Fruit fly (Drosophila melanogaster) whole organism, embryonic: Measurements from ENCODE around the gene CG5068.

Source experiments
- Abd-B ChIP-seq: fragments of 200-800 bp; sonication (Bioruptor generic); optimal IDR thresholded peaks from 2 replicates; lab custom pipeline; 2018; ENCODE audit warnings: missing biosample characterization, mild to moderate bottlenecking, missing genetic modification characterization, moderate library complexity
- BtbVII ChIP-seq: fragments of 200-800 bp; sonication (Bioruptor generic); optimal IDR thresholded peaks from 3 replicates; lab custom pipeline; 2017; ENCODE audit warnings: missing biosample characterization, mild to moderate bottlenecking, missing genetic modification characterization
- CG10321 ChIP-seq: fragments of 200-800 bp; sonication (Bioruptor generic); IDR thresholded peaks from 2 replicates; pipeline ENCODE4 v1.3.6; 2022; ENCODE audit warnings: missing biosample characterization, missing genetic modification characterization
- CG10565 ChIP-seq: fragments of 200-800 bp; sonication (Bioruptor generic); optimal IDR thresholded peaks from 3 replicates; lab custom pipeline; 2016; ENCODE audit warnings: missing biosample characterization, mild to moderate bottlenecking, missing genetic modification characterization
- CG12659 ChIP-seq: fragments of 200-800 bp; sonication (Bioruptor generic); optimal IDR thresholded peaks from 3 replicates; lab custom pipeline; 2017; ENCODE audit warnings: mild to moderate bottlenecking, missing biosample characterization, missing genetic modification reagents, missing genetic modification characterization
- CG14667 ChIP-seq: fragments of 200-800 bp; sonication (Bioruptor generic); IDR thresholded peaks from 2 replicates; pipeline ENCODE4 v1.3.6; 2022; ENCODE audit warnings: missing biosample characterization, missing genetic modification characterization
- CG1792 ChIP-seq: fragments of 200-800 bp; sonication (Bioruptor generic); optimal IDR thresholded peaks from 2 replicates; lab custom pipeline; 2016; ENCODE audit warnings: missing biosample characterization, missing genetic modification characterization
- CG18011 ChIP-seq: fragments of 200-800 bp; sonication (Bioruptor generic); optimal IDR thresholded peaks from 2 replicates; lab custom pipeline; 2017; ENCODE audit warnings: missing biosample characterization, missing genetic modification characterization, mild to moderate bottlenecking, moderate library complexity, missing genotype
- CG18476 ChIP-seq: fragments of 200-800 bp; sonication (Bioruptor generic); optimal IDR thresholded peaks from 2 replicates; lab custom pipeline; 2016; ENCODE audit warnings: missing biosample characterization, mild to moderate bottlenecking, missing genetic modification characterization
- CG3065 ChIP-seq: fragments of 200-800 bp; sonication (Bioruptor generic); optimal IDR thresholded peaks from 2 replicates; lab custom pipeline; 2016; ENCODE audit warnings: missing biosample characterization, missing genetic modification characterization
- CG32767 ChIP-seq: fragments of 200-800 bp; sonication (Bioruptor generic); IDR thresholded peaks from 2 replicates; pipeline ENCODE4 v1.3.6; 2022; ENCODE audit warnings: missing biosample characterization, missing genetic modification characterization
- CG3995 ChIP-seq: fragments of 200-800 bp; sonication (Bioruptor generic); optimal IDR thresholded peaks from 3 replicates; lab custom pipeline; 2016; ENCODE audit warnings: missing biosample characterization, missing genetic modification characterization
- CG5180 ChIP-seq: fragments of 200-800 bp; sonication (Bioruptor generic); optimal IDR thresholded peaks from 3 replicates; lab custom pipeline; 2017; ENCODE audit warnings: missing biosample characterization, missing genetic modification characterization, mild to moderate bottlenecking, moderate library complexity, missing genetic modification reagents
- CG8478 ChIP-seq: fragments of >200 bp; optimal IDR thresholded peaks from 2 replicates; lab custom pipeline; 2018
- CG9932 ChIP-seq: fragments of 200-800 bp; sonication (Bioruptor generic); IDR thresholded peaks from 2 replicates; pipeline ENCODE4 v1.3.6; 2022; ENCODE audit warnings: missing biosample characterization, missing genetic modification characterization
- CHES-1-like ChIP-seq: fragments of 200-800 bp; sonication (Bioruptor generic); optimal IDR thresholded peaks from 2 replicates; lab custom pipeline; 2016; ENCODE audit warnings: missing biosample characterization, missing genetic modification characterization
- Camta ChIP-seq: fragments of 200-800 bp; sonication (Bioruptor generic); optimal IDR thresholded peaks from 2 replicates; lab custom pipeline; 2016; ENCODE audit warnings: missing biosample characterization, missing genetic modification characterization
- Dip2 ChIP-seq: fragments of 200-800 bp; sonication (Bioruptor generic); IDR thresholded peaks from 2 replicates; pipeline ENCODE4 v1.3.6; 2022; ENCODE audit warnings: missing biosample characterization, missing genetic modification characterization
- Eip74EF ChIP-seq, 2 experiments: fragments of 200-800 bp in 1 of 2; fragments of >200 bp in 1 of 2; sonication (Bioruptor generic) in 1 of 2; optimal IDR thresholded peaks; 2 replicates each; lab custom pipeline; 2017 to 2019; ENCODE audit warnings: missing biosample characterization in 2 of 2, missing genetic modification characterization in 2 of 2, mild to moderate bottlenecking in 1 of 2, moderate library complexity in 1 of 2
- Ets97D ChIP-seq: fragments of 200-800 bp; sonication (Bioruptor generic); optimal IDR thresholded peaks from 3 replicates; lab custom pipeline; 2016; ENCODE audit warnings: missing biosample characterization, missing genetic modification characterization
- Fer1 ChIP-seq: fragments of 200-800 bp; sonication (Bioruptor generic); optimal IDR thresholded peaks from 2 replicates; lab custom pipeline; 2017; ENCODE audit warnings: missing biosample characterization, mild to moderate bottlenecking, missing genetic modification characterization
- GATAe ChIP-seq: fragments of 200-800 bp; sonication (Bioruptor generic); conservative IDR thresholded peaks from 2 replicates; pipeline ENCODE4 v1.3.6; 2022; ENCODE audit warnings: missing biosample characterization, missing genetic modification characterization
- Gsc ChIP-seq: fragments of 200-800 bp; sonication (Bioruptor generic); IDR thresholded peaks from 2 replicates; pipeline ENCODE4 v1.3.6; 2022; ENCODE audit warnings: missing biosample characterization, missing genetic modification characterization
- Hr3 ChIP-seq: fragments of 200-800 bp; sonication (Bioruptor generic); optimal IDR thresholded peaks from 3 replicates; lab custom pipeline; 2016; ENCODE audit warnings: missing biosample characterization, missing genetic modification characterization
- Poxn ChIP-seq: fragments of 200-800 bp; sonication (Bioruptor generic); IDR thresholded peaks from 2 replicates; pipeline ENCODE4 v1.3.6; 2022; ENCODE audit warnings: missing biosample characterization, missing genetic modification characterization
- Side ChIP-seq: fragments of 200-800 bp; sonication (Bioruptor generic); optimal IDR thresholded peaks from 2 replicates; lab custom pipeline; 2016; ENCODE audit warnings: missing biosample characterization, missing genetic modification characterization
- Taf1 ChIP-seq: fragments of 200-800 bp; sonication (Bioruptor generic); IDR thresholded peaks from 2 replicates; pipeline ENCODE4 v1.3.6; 2022; ENCODE audit warnings: missing biosample characterization, missing genetic modification characterization
- ac ChIP-seq: fragments of 200-800 bp; sonication (Bioruptor generic); optimal IDR thresholded peaks from 3 replicates; lab custom pipeline; 2017; ENCODE audit warnings: missing biosample characterization, mild to moderate bottlenecking, missing genetic modification characterization
- ato ChIP-seq: fragments of 200-800 bp; sonication (Bioruptor generic); IDR thresholded peaks from 2 replicates; pipeline ENCODE4 v1.3.6; 2022; ENCODE audit warnings: missing biosample characterization, missing genetic modification characterization; ENCODE audit not compliant: partially characterized antibody
- fd64A ChIP-seq: fragments of 200-800 bp; sonication (Bioruptor generic); optimal IDR thresholded peaks from 3 replicates; lab custom pipeline; 2018; ENCODE audit warnings: missing biosample characterization, mild to moderate bottlenecking, missing genetic modification characterization
- fru ChIP-seq: fragments of >200 bp; optimal IDR thresholded peaks from 2 replicates; lab custom pipeline; 2017
- ftz-f1 ChIP-seq: fragments of 200-800 bp; sonication (Bioruptor generic); optimal IDR thresholded peaks from 2 replicates; lab custom pipeline; 2016; ENCODE audit warnings: missing biosample characterization, missing genetic modification characterization
- gce ChIP-seq: fragments of 200-800 bp; sonication (Bioruptor generic); IDR thresholded peaks from 3 replicates; pipeline ENCODE4 v1.3.6; 2022; ENCODE audit warnings: missing biosample characterization, missing genetic modification characterization
- ham ChIP-seq: fragments of 200-800 bp; sonication (Bioruptor generic); IDR thresholded peaks from 2 replicates; pipeline ENCODE4 v1.3.6; 2022; ENCODE audit warnings: missing biosample characterization, missing genetic modification characterization
- hbn ChIP-seq: fragments of 200-800 bp; sonication (Bioruptor generic); IDR thresholded peaks from 2 replicates; pipeline ENCODE4 v1.3.6; 2022; ENCODE audit warnings: missing biosample characterization, missing genetic modification characterization; ENCODE audit not compliant: partially characterized antibody
- jigr1 ChIP-seq: fragments of 200-800 bp; sonication (Bioruptor generic); IDR thresholded peaks from 3 replicates; pipeline ENCODE4 v1.3.6; 2022; ENCODE audit warnings: missing biosample characterization, missing genetic modification characterization
- lab ChIP-seq: fragments of 200-800 bp; sonication (Bioruptor generic); optimal IDR thresholded peaks from 3 replicates; lab custom pipeline; 2017; ENCODE audit warnings: missing biosample characterization, missing genetic modification characterization, mild to moderate bottlenecking, moderate library complexity, missing genetic modification reagents
- lmd ChIP-seq: fragments of 200-800 bp; sonication (Bioruptor generic); IDR thresholded peaks from 2 replicates; pipeline ENCODE4 v1.3.6; 2022; ENCODE audit warnings: missing biosample characterization, missing genetic modification characterization
- mld ChIP-seq: fragments of 200-800 bp; sonication (Bioruptor generic); IDR thresholded peaks from 3 replicates; pipeline ENCODE4 v1.3.6; 2022; ENCODE audit warnings: missing biosample characterization, missing genetic modification characterization; ENCODE audit not compliant: partially characterized antibody
- nau ChIP-seq: fragments of 200-800 bp; sonication (Bioruptor generic); optimal IDR thresholded peaks from 3 replicates; lab custom pipeline; 2017; ENCODE audit warnings: missing biosample characterization, mild to moderate bottlenecking, missing genetic modification characterization, missing genetic modification reagents
- onecut ChIP-seq: fragments of 200-800 bp; sonication (Bioruptor generic); IDR thresholded peaks from 2 replicates; pipeline ENCODE4 v1.3.6; 2022; ENCODE audit warnings: missing biosample characterization, missing genetic modification characterization
- sc ChIP-seq, 3 experiments: fragments of >200 bp in 2 of 3; fragments of 200-800 bp in 1 of 3; sonication (Bioruptor generic) in 1 of 3; optimal IDR thresholded peaks; 2 replicates in 2 of 3; 3 replicates in 1 of 3; lab custom pipeline; 2017; ENCODE audit warnings: mild to moderate bottlenecking in 1 of 3, missing biosample characterization in 1 of 3, missing genetic modification characterization in 1 of 3, missing genetic modification reagents in 1 of 3
- shn ChIP-seq: fragments of 200-800 bp; sonication (Bioruptor generic); optimal IDR thresholded peaks from 3 replicates; lab custom pipeline; 2016; ENCODE audit warnings: missing biosample characterization, missing genetic modification characterization
- slou ChIP-seq: fragments of 200-800 bp; sonication (Bioruptor generic); optimal IDR thresholded peaks from 3 replicates; lab custom pipeline; 2016; ENCODE audit warnings: missing biosample characterization, missing genetic modification characterization
- so ChIP-seq: fragments of 200-800 bp; sonication (Bioruptor generic); IDR thresholded peaks from 3 replicates; pipeline ENCODE4 v1.3.6; 2022; ENCODE audit warnings: missing biosample characterization, missing genetic modification characterization
- stc ChIP-seq: fragments of 200-800 bp; sonication (Bioruptor generic); IDR thresholded peaks from 2 replicates; pipeline ENCODE4 v1.3.6; 2022; ENCODE audit warnings: missing biosample characterization, missing genetic modification characterization
- sug ChIP-seq: fragments of 200-800 bp; optimal IDR thresholded peaks from 2 replicates; lab custom pipeline; 2019; ENCODE audit warnings: missing biosample characterization, mild to moderate bottlenecking, missing genetic modification characterization, moderate library complexity
- tna ChIP-seq: fragments of 200-800 bp; sonication (Bioruptor generic); IDR thresholded peaks from 2 replicates; pipeline ENCODE4 v1.3.6; 2022; ENCODE audit warnings: missing biosample characterization, missing genetic modification characterization; ENCODE audit not compliant: partially characterized antibody
- tup ChIP-seq: fragments of 200-800 bp; sonication (Bioruptor generic); optimal IDR thresholded peaks from 2 replicates; lab custom pipeline; 2016; ENCODE audit warnings: missing biosample characterization, mild to moderate bottlenecking, missing genetic modification characterization, moderate library complexity
- wdn ChIP-seq: fragments of 200-800 bp; sonication (Bioruptor generic); IDR thresholded peaks from 2 replicates; pipeline ENCODE4 v1.3.6; 2022; ENCODE audit warnings: missing biosample characterization, missing genetic modification characterization
- wek ChIP-seq: fragments of 200-800 bp; sonication (Bioruptor generic); optimal IDR thresholded peaks from 3 replicates; lab custom pipeline; 2018; ENCODE audit warnings: missing biosample characterization, mild to moderate bottlenecking, missing genetic modification characterization, moderate library complexity

The CG5068 gene

DNA sequence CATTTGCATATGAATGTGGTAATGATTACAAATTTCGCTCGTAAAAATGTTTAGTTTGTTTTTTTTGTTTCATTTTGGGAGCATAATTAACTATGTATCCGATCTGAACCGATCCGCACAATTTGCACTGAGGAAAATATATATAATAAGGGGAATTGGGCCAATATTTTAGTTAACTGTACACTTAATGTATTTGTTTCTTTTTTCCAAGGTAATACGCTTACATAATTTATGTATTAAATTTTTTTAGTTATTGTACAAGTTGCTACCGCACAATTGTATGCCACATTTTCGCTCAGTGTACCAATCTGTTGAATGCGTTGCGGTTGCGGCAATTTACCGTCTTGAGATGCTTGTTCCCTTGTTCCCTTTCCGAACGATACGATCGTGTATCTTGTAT, 39.2 kb downstream of the CG5068 start (continued):
- TF ChIP-seq Eip74EF (GFP tag; optimal IDR thresholded peaks at IDR 0.05; lab: Kevin White, UChicago) (peak in 1 of 2 experiments; percentile 64), CG18011 (GFP tag; lab: Kevin White, UChicago) (peak; percentile 2), Ets97D (GFP tag; lab: Kevin White, UChicago) (peak; percentile 35), CG3995 (GFP tag; lab: Kevin White, UChicago) (peak; percentile 12), ato (GFP tag; lab: Robert Waterston, UW) (no peak), ham (0 out of 2 replicates have a peak, but pooled peaks have one; percentile 44), wek (GFP tag; lab: Kevin White, UChicago) (peak; percentile 15), shn (peak; percentile 44), lmd (GFP tag; lab: Robert Waterston, UW) (peak; percentile 89), wdn (peak; percentile 63), Hr3 (peak; percentile 81), CG32767 (GFP tag; lab: Robert Waterston, UW) (peak; percentile 91), fd64A (GFP tag; lab: Kevin White, UChicago) (peak; percentile 47), ac (GFP tag; lab: Kevin White, UChicago) (peak; percentile 53), Taf1 (peak; percentile 72), fru (lab: Kevin White, UChicago) (no peak), Gsc (GFP tag; lab: Robert Waterston, UW) (peak; percentile 76), Fer1 (peak; percentile 77), tup (GFP tag; lab: Kevin White, UChicago) (peak; percentile 60), Side (GFP tag; lab: Kevin White, UChicago) (peak; percentile 78), nau (GFP tag; lab: Kevin White, UChicago) (peak; percentile 70), CG5180 (GFP tag; lab: Kevin White, UChicago) (peak; percentile 74), jigr1 (GFP tag; lab: Robert Waterston, UW) (peak; percentile 81; the same call in 2 of the 3 replicates), Poxn (GFP tag; lab: Robert Waterston, UW) (no peak), Abd-B (peak; percentile 82), stc (peak; percentile 91), onecut (GFP tag; lab: Robert Waterston, UW) (peak; percentile 86), so (GFP tag; lab: Robert Waterston, UW) (peak; percentile 88), CG12659 (GFP tag; lab: Kevin White, UChicago) (peak; percentile 77), mld (no peak), BtbVII (GFP tag; lab: Kevin White, UChicago) (peak; percentile 65), hbn (no peak), CG8478 (lab: Kevin White, UChicago) (no peak), tna (GFP tag; lab: Robert Waterston, UW) (no peak), CHES-1-like (GFP tag; lab: Kevin White, UChicago) (peak; percentile 70), lab (peak; percentile 83), CG9932 (peak; percentile 85), Dip2 (GFP tag; lab: Robert Waterston, UW) (0 out of 2 replicates have a peak, but pooled peaks have one; percentile 20), gce (GFP tag; lab: Robert Waterston, UW) (peak; percentile 78), CG10321 (GFP tag; lab: Robert Waterston, UW) (peak; percentile 66), GATAe (GFP tag; lab: Robert Waterston, UW) (no peak), CG1792 (GFP tag; lab: Kevin White, UChicago) (peak; percentile 58), CG18476 (GFP tag; lab: Kevin White, UChicago) (peak; percentile 68), CG10565 (GFP tag; lab: Kevin White, UChicago) (peak; percentile 20), slou (GFP tag; lab: Kevin White, UChicago) (peak; percentile 54), CG14667 (GFP tag; lab: Robert Waterston, UW) (peak; percentile 84), CG3065 (no peak), Camta (GFP tag; lab: Kevin White, UChicago) (peak; percentile 87), sc (optimal IDR thresholded peaks at IDR 0.05; lab: Kevin White, UChicago) (no peak), sc (GFP tag; optimal IDR thresholded peaks at IDR 0.05; lab: Kevin White, UChicago) (peak; percentile 64), sug (peak; percentile 42), ftz-f1 (GFP tag; lab: Kevin White, UChicago) (no peak)
